Worm (Caenorhabditis elegans): Measurements from ENCODE around the gene C27C12.4.

DNA sequence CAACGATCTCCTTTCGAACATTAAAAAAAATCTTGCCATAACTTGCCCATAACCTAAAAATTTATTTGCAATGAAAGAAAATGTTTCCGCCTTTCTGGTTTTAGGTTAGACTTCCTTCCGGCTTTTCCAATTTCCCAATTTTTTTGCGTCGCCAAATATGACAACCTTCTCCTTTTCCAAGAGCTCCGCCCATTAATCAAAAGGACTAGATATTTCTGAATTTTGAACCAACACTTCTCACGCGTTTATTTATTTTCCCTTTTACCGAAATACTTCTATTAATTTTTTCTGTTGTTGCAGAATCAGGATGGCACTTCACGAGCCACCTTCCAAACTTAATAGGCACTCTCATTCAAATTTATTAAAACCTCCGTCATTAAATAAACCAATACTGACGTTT is 8.2 kb upstream of the C27C12.4 start, which contains the start of gene egrh-1:
- TF ChIP-seq snpc-4 (tag; optimal IDR thresholded peaks at IDR 0.05): no peak
- no peak for TF ChIP-seq lin-13 (GFP tag; optimal IDR thresholded peaks at IDR 0.05)
- no peak for TF ChIP-seq unc-62 (GFP tag; optimal IDR thresholded peaks at IDR 0.05)
- no peak for TF ChIP-seq skn-1 (tag; optimal IDR thresholded peaks at IDR 0.05)
- TF ChIP-seq ama-1 (optimal IDR thresholded peaks at IDR 0.05): no peak
- TF ChIP-seq crh-2 (tag; optimal IDR thresholded peaks at IDR 0.05): no peak

Measured in whole organism, L2 larva.